Worm (Caenorhabditis elegans) whole organism, midembryonic: Measurements from ENCODE around the gene lec-5.

Experiments used
- T22C8.4 ChIP-seq: fragments of 200-800 bp; sonication (Bioruptor generic); IDR thresholded peaks from 2 replicates; pipeline ENCODE4 v1.3.6; 2022; ENCODE audit warnings: missing genetic modification characterization, missing compliant biosample characterization
- klf-2 ChIP-seq: fragments of 200-800 bp; sonication (Bioruptor generic); conservative IDR thresholded peaks from 2 replicates; pipeline ENCODE4 v1.3.6; 2022; ENCODE audit warnings: missing genetic modification reagents, missing genetic modification characterization, missing compliant biosample characterization
- ref-1 ChIP-seq: fragments of 200-800 bp; sonication (Bioruptor generic); conservative IDR thresholded peaks from 2 replicates; pipeline ENCODE4 v1.3.6; 2022; ENCODE audit warnings: missing genetic modification reagents, missing genetic modification characterization, missing compliant biosample characterization

ce11 chrII:5880677-5881076, 39.8 kb upstream of the lec-5 start:
- no peak for TF ChIP-seq T22C8.4
- TF ChIP-seq ref-1 (GFP tag; lab: Robert Waterston, UW), result no peak
- no peak for TF ChIP-seq klf-2 (GFP tag; lab: Robert Waterston, UW)
